Fruit fly (Drosophila melanogaster) whole organism, embryonic: ENCODE data around the gene car.

Experiments used
- B-H2 ChIP-seq: fragments of 200-800 bp; sonication (Bioruptor generic); optimal IDR thresholded peaks from 2 replicates; lab custom pipeline; 2018; ENCODE audit warnings: missing biosample characterization, mild to moderate bottlenecking, missing genetic modification characterization
- BEAF-32 ChIP-seq: fragments of 200-800 bp; sonication (Bioruptor generic); optimal IDR thresholded peaks from 3 replicates; lab custom pipeline; 2017; ENCODE audit warnings: missing biosample characterization, missing genetic modification characterization, mild to moderate bottlenecking, moderate library complexity, missing genetic modification reagents
- CG10147 ChIP-seq: fragments of 200-800 bp; sonication (Bioruptor generic); optimal IDR thresholded peaks from 2 replicates; lab custom pipeline; 2019; ENCODE audit warnings: missing biosample characterization, mild to moderate bottlenecking, missing genetic modification characterization, moderate library complexity
- CG10462 ChIP-seq: fragments of 200-800 bp; sonication (Bioruptor generic); optimal IDR thresholded peaks from 2 replicates; lab custom pipeline; 2016; ENCODE audit warnings: missing biosample characterization, missing genetic modification characterization
- CG10543 ChIP-seq: fragments of 200-800 bp; sonication (Bioruptor generic); optimal IDR thresholded peaks from 3 replicates; lab custom pipeline; 2017; ENCODE audit warnings: missing biosample characterization, mild to moderate bottlenecking, missing genetic modification characterization, moderate library complexity
- CG10565 ChIP-seq: fragments of 200-800 bp; sonication (Bioruptor generic); optimal IDR thresholded peaks from 3 replicates; lab custom pipeline; 2016; ENCODE audit warnings: missing biosample characterization, mild to moderate bottlenecking, missing genetic modification characterization
- CG10654 ChIP-seq: fragments of 200-800 bp; sonication (Bioruptor generic); optimal IDR thresholded peaks from 2 replicates; lab custom pipeline; 2016; ENCODE audit warnings: missing biosample characterization, missing genetic modification characterization
- CG10979 ChIP-seq: fragments of 200-800 bp; sonication (Bioruptor generic); optimal IDR thresholded peaks from 2 replicates; lab custom pipeline; 2018; ENCODE audit warnings: missing biosample characterization, mild to moderate bottlenecking, missing genetic modification characterization, moderate library complexity
- CG12104 ChIP-seq: fragments of 200-800 bp; sonication (Bioruptor generic); optimal IDR thresholded peaks from 3 replicates; lab custom pipeline; 2016; ENCODE audit warnings: missing biosample characterization, missing genetic modification characterization
- CG12155 ChIP-seq: fragments of 200-800 bp; sonication (Bioruptor generic); optimal IDR thresholded peaks from 3 replicates; lab custom pipeline; 2016; ENCODE audit warnings: missing biosample characterization, missing genetic modification characterization
- CG12744 ChIP-seq: fragments of 200-800 bp; sonication (Bioruptor generic); optimal IDR thresholded peaks from 2 replicates; lab custom pipeline; 2016; ENCODE audit warnings: missing biosample characterization, missing genetic modification characterization
- CG13287 ChIP-seq: fragments of 200-800 bp; sonication (Bioruptor generic); IDR thresholded peaks from 2 replicates; pipeline ENCODE4 v1.3.6; 2022; ENCODE audit warnings: missing biosample characterization, missing genetic modification characterization; ENCODE audit not compliant: partially characterized antibody
- CG16813 ChIP-seq: fragments of 200-800 bp; sonication (Bioruptor generic); IDR thresholded peaks from 3 replicates; pipeline ENCODE4 v1.3.6; 2022; ENCODE audit warnings: missing biosample characterization, missing genetic modification characterization; ENCODE audit not compliant: partially characterized antibody
- CG2129 ChIP-seq: fragments of 200-800 bp; sonication (Bioruptor generic); IDR thresholded peaks from 2 replicates; pipeline ENCODE4 v1.3.6; 2022; ENCODE audit warnings: missing biosample characterization, missing genetic modification characterization; ENCODE audit not compliant: partially characterized antibody
- CG2889 ChIP-seq: fragments of 200-800 bp; sonication (Bioruptor generic); IDR thresholded peaks from 3 replicates; pipeline ENCODE4 v1.3.6; 2022; ENCODE audit warnings: missing biosample characterization, missing genetic modification characterization
- CG3847 ChIP-seq: fragments of 200-800 bp; sonication (Bioruptor generic); IDR thresholded peaks from 2 replicates; pipeline ENCODE4 v1.3.6; 2022; ENCODE audit warnings: missing biosample characterization, missing genetic modification characterization
- CG4820 ChIP-seq: fragments of 200-800 bp; sonication (Bioruptor generic); optimal IDR thresholded peaks from 3 replicates; lab custom pipeline; 2016; ENCODE audit warnings: missing biosample characterization, missing genetic modification characterization
- CG4854 ChIP-seq: fragments of 200-800 bp; sonication (Bioruptor generic); optimal IDR thresholded peaks from 2 replicates; lab custom pipeline; 2016; ENCODE audit warnings: missing biosample characterization, missing genetic modification characterization, inconsistent platforms
- CG5180 ChIP-seq: fragments of 200-800 bp; sonication (Bioruptor generic); optimal IDR thresholded peaks from 3 replicates; lab custom pipeline; 2017; ENCODE audit warnings: missing biosample characterization, missing genetic modification characterization, mild to moderate bottlenecking, moderate library complexity, missing genetic modification reagents
- CG6175 ChIP-seq: fragments of 200-800 bp; sonication (Bioruptor generic); IDR thresholded peaks from 3 replicates; pipeline ENCODE4 v1.3.6; 2022; ENCODE audit warnings: missing biosample characterization, missing genetic modification characterization
- CG6254 ChIP-seq: fragments of 200-800 bp; sonication (Bioruptor generic); optimal IDR thresholded peaks from 3 replicates; lab custom pipeline; 2017; ENCODE audit warnings: mild to moderate bottlenecking, missing biosample characterization, missing genetic modification reagents, missing genetic modification characterization
- CG7786 ChIP-seq: fragments of 200-800 bp; sonication (Bioruptor generic); optimal IDR thresholded peaks from 2 replicates; lab custom pipeline; 2016; ENCODE audit warnings: missing biosample characterization, missing genetic modification characterization
- CG8089 ChIP-seq: fragments of 200-800 bp; sonication (Bioruptor generic); optimal IDR thresholded peaks from 3 replicates; lab custom pipeline; 2016; ENCODE audit warnings: missing biosample characterization, missing genetic modification characterization
- CG8765 ChIP-seq: fragments of 200-800 bp; sonication (Bioruptor generic); IDR thresholded peaks from 2 replicates; pipeline ENCODE4 v1.3.6; 2022; ENCODE audit warnings: missing biosample characterization, missing genetic modification characterization
- CG9797 ChIP-seq: fragments of 200-800 bp; sonication (Bioruptor generic); optimal IDR thresholded peaks from 3 replicates; lab custom pipeline; 2018; ENCODE audit warnings: missing biosample characterization, mild to moderate bottlenecking, missing genetic modification characterization
- Nf-YC ChIP-seq: fragments of 200-800 bp; optimal IDR thresholded peaks from 3 replicates; lab custom pipeline; 2019; ENCODE audit warnings: missing biosample characterization, mild to moderate bottlenecking, missing genetic modification characterization, moderate library complexity
- Optix ChIP-seq: fragments of 200-800 bp; sonication (Bioruptor generic); IDR thresholded peaks from 3 replicates; pipeline ENCODE4 v1.3.6; 2022; ENCODE audit warnings: missing biosample characterization, missing genetic modification characterization
- Ravus ChIP-seq: fragments of 200-800 bp; sonication (Bioruptor generic); IDR thresholded peaks from 2 replicates; pipeline ENCODE4 v1.3.6; 2022; ENCODE audit warnings: missing biosample characterization, missing genetic modification characterization
- Sox100B ChIP-seq: fragments of 200-800 bp; sonication (Bioruptor generic); optimal IDR thresholded peaks from 3 replicates; lab custom pipeline; 2018; ENCODE audit warnings: missing biosample characterization, mild to moderate bottlenecking, missing genetic modification characterization
- Usf ChIP-seq: fragments of 200-800 bp; sonication (Bioruptor generic); optimal IDR thresholded peaks from 2 replicates; lab custom pipeline; 2017; ENCODE audit warnings: missing genotype, missing biosample characterization, missing genetic modification characterization
- corto ChIP-seq: fragments of 200-800 bp; sonication (Bioruptor generic); optimal IDR thresholded peaks from 2 replicates; lab custom pipeline; 2016; ENCODE audit warnings: missing biosample characterization, mild to moderate bottlenecking, missing genetic modification characterization, moderate library complexity
- crp ChIP-seq, 2 experiments: fragments of 200-800 bp; sonication (Bioruptor generic); optimal IDR thresholded peaks; 2 replicates in 1 of 2; 3 replicates in 1 of 2; lab custom pipeline; 2017; ENCODE audit warnings: missing biosample characterization in 2 of 2, missing genetic modification characterization in 2 of 2, mild to moderate bottlenecking in 1 of 2, moderate library complexity in 1 of 2
- dmrt11E ChIP-seq: fragments of 200-800 bp; sonication (Bioruptor generic); optimal IDR thresholded peaks from 3 replicates; lab custom pipeline; 2018; ENCODE audit warnings: missing biosample characterization, mild to moderate bottlenecking, missing genetic modification characterization, moderate library complexity
- esg ChIP-seq: fragments of 200-800 bp; sonication (Bioruptor generic); conservative IDR thresholded peaks from 2 replicates; pipeline ENCODE4 v1.3.6; 2022; ENCODE audit warnings: missing biosample characterization, missing genetic modification characterization
- exex ChIP-seq: fragments of 200-800 bp; sonication (Bioruptor generic); optimal IDR thresholded peaks from 4 replicates; lab custom pipeline; 2018; ENCODE audit warnings: missing biosample characterization, mild to moderate bottlenecking, missing genetic modification characterization, moderate library complexity
- eyg ChIP-seq: fragments of 200-800 bp; sonication (Bioruptor generic); optimal IDR thresholded peaks from 3 replicates; lab custom pipeline; 2016; ENCODE audit warnings: missing biosample characterization, missing genetic modification characterization
- fd3F ChIP-seq: fragments of 200-800 bp; sonication (Bioruptor generic); optimal IDR thresholded peaks from 2 replicates; lab custom pipeline; 2018; ENCODE audit warnings: missing biosample characterization, mild to moderate bottlenecking, missing genetic modification characterization, moderate library complexity
- ftz-f1 ChIP-seq: fragments of 200-800 bp; sonication (Bioruptor generic); optimal IDR thresholded peaks from 2 replicates; lab custom pipeline; 2016; ENCODE audit warnings: missing biosample characterization, missing genetic modification characterization
- gcm ChIP-seq: fragments of 200-800 bp; sonication (Bioruptor generic); optimal IDR thresholded peaks from 2 replicates; lab custom pipeline; 2019; ENCODE audit warnings: missing biosample characterization, mild to moderate bottlenecking, missing genetic modification characterization, moderate library complexity
- ken ChIP-seq: fragments of 200-800 bp; sonication (Bioruptor generic); IDR thresholded peaks from 3 replicates; pipeline ENCODE4 v1.3.6; 2022; ENCODE audit warnings: missing biosample characterization, missing genetic modification characterization
- lbe ChIP-seq: fragments of 200-800 bp; sonication (Bioruptor generic); optimal IDR thresholded peaks from 2 replicates; lab custom pipeline; 2016; ENCODE audit warnings: missing biosample characterization, mild to moderate bottlenecking, missing genetic modification characterization
- lilli ChIP-seq: fragments of 200-800 bp; sonication (Bioruptor generic); optimal IDR thresholded peaks from 3 replicates; lab custom pipeline; 2016; ENCODE audit warnings: missing biosample characterization, missing genetic modification characterization
- seq ChIP-seq: fragments of 200-800 bp; sonication (Bioruptor generic); IDR thresholded peaks from 2 replicates; pipeline ENCODE4 v1.3.6; 2022; ENCODE audit warnings: missing biosample characterization, missing genetic modification characterization
- slbo ChIP-seq: fragments of 200-800 bp; sonication (Bioruptor generic); IDR thresholded peaks from 2 replicates; pipeline ENCODE4 v1.3.6; 2022; ENCODE audit warnings: missing biosample characterization, missing genetic modification characterization
- ssp ChIP-seq: fragments of 200-800 bp; sonication (Bioruptor generic); IDR thresholded peaks from 2 replicates; pipeline ENCODE4 v1.3.6; 2022; ENCODE audit warnings: missing biosample characterization, missing genetic modification characterization
- stwl ChIP-seq: fragments of 200-800 bp; sonication (Bioruptor generic); optimal IDR thresholded peaks from 3 replicates; lab custom pipeline; 2018; ENCODE audit warnings: missing biosample characterization, mild to moderate bottlenecking, missing genetic modification characterization, moderate library complexity
- sug ChIP-seq: fragments of 200-800 bp; optimal IDR thresholded peaks from 2 replicates; lab custom pipeline; 2019; ENCODE audit warnings: missing biosample characterization, mild to moderate bottlenecking, missing genetic modification characterization, moderate library complexity
- tin ChIP-seq: fragments of 200-800 bp; sonication (Bioruptor generic); optimal IDR thresholded peaks from 3 replicates; lab custom pipeline; 2016; ENCODE audit warnings: missing biosample characterization, missing genetic modification characterization
- tio ChIP-seq: fragments of 200-800 bp; sonication (Bioruptor generic); optimal IDR thresholded peaks from 2 replicates; lab custom pipeline; 2017; ENCODE audit warnings: missing biosample characterization, missing genetic modification characterization, inconsistent platforms
- tll ChIP-seq, 2 experiments: fragments of 200-800 bp in 1 of 2; fragments of >200 bp in 1 of 2; sonication (Bioruptor generic) in 1 of 2; optimal IDR thresholded peaks; 2 replicates each; lab custom pipeline; 2017 to 2019; ENCODE audit warnings: missing biosample characterization in 2 of 2, missing genetic modification characterization in 2 of 2, mild to moderate bottlenecking in 1 of 2, moderate library complexity in 1 of 2

The car gene

DNA sequence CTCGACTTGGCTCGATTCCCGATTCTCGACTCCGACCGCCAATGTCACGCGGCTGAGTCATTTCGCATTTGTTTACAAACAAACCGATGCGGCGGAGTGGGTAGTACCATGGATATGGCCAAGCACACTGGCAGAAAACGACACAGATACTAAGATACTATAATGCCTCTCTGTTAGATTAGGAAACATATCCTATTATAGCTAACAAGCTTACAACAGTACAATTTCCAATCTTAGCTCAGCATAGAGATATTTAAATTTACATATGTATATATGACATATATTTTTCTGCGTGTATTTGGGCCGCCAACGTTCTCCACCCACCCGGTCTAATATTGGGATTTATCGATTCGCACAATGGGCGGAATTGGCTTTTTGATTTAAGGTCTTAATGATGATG, 38.1 kb downstream of the car start (continued):
- TF ChIP-seq Sox100B (GFP tag; lab: Kevin White, UChicago) (peak; percentile 53), Usf (GFP tag; lab: Kevin White, UChicago) (no peak), CG10654 (peak; percentile 60), BEAF-32 (GFP tag; lab: Kevin White, UChicago) (no peak), fd3F (GFP tag; lab: Kevin White, UChicago) (peak; percentile 71), CG12744 (peak; percentile 42), dmrt11E (peak; percentile 9), ken (GFP tag; lab: Robert Waterston, UW) (peak; percentile 71), exex (tag; lab: Kevin White, UChicago) (peak; percentile 33), tin (peak; percentile 73), slbo (GFP tag; lab: Robert Waterston, UW) (peak; percentile 87), CG13287 (GFP tag; lab: Robert Waterston, UW) (no peak), stwl (no peak), Nf-YC (tag; lab: Kevin White, UChicago) (peak; percentile 64), CG10462 (GFP tag; lab: Kevin White, UChicago) (peak; percentile 24), tll (GFP tag; optimal IDR thresholded peaks at IDR 0.05; lab: Kevin White, UChicago) (no peak), CG6254 (GFP tag; lab: Kevin White, UChicago) (peak; percentile 39), CG7786 (GFP tag; lab: Kevin White, UChicago) (peak; percentile 38), CG4820 (GFP tag; lab: Kevin White, UChicago) (peak; percentile 67), CG10543 (peak; percentile 66), crp (GFP tag; optimal IDR thresholded peaks at IDR 0.05; lab: Kevin White, UChicago) (no peak), CG16813 (GFP tag; lab: Robert Waterston, UW) (no peak), lbe (GFP tag; lab: Kevin White, UChicago) (peak; percentile 30), CG9797 (GFP tag; lab: Kevin White, UChicago) (no peak), CG10979 (tag; lab: Kevin White, UChicago) (peak; percentile 65), CG3847 (GFP tag; lab: Robert Waterston, UW) (peak; percentile 74), gcm (GFP tag; lab: Kevin White, UChicago) (peak; percentile 43), lilli (peak; percentile 85), CG10147 (GFP tag; lab: Kevin White, UChicago) (peak; percentile 60), CG5180 (GFP tag; lab: Kevin White, UChicago) (peak; percentile 36), corto (peak; percentile 44), ftz-f1 (GFP tag; lab: Kevin White, UChicago) (no peak), CG8765 (GFP tag; lab: Robert Waterston, UW) (peak; percentile 39; the same call in 1 of the 2 replicates), CG12104 (GFP tag; lab: Kevin White, UChicago) (peak; percentile 30), Ravus (GFP tag; lab: Robert Waterston, UW) (peak; percentile 55), CG2129 (no peak), esg (GFP tag; lab: Robert Waterston, UW) (peak; percentile 74), ssp (peak; percentile 59), seq (peak; percentile 76), sug (tag; lab: Kevin White, UChicago) (peak; percentile 82), CG2889 (GFP tag; lab: Robert Waterston, UW) (peak; percentile 73), B-H2 (GFP tag; lab: Kevin White, UChicago) (peak; percentile 46), CG6175 (GFP tag; lab: Robert Waterston, UW) (peak; percentile 74), CG4854 (GFP tag; lab: Kevin White, UChicago) (peak; percentile 45), Optix (GFP tag; lab: Robert Waterston, UW) (0 out of 3 replicates have a peak, but pooled peaks have one; percentile 27), tio (peak; percentile 72), CG8089 (GFP tag; lab: Kevin White, UChicago) (no peak), eyg (GFP tag; lab: Kevin White, UChicago) (no peak), CG12155 (peak; percentile 80), CG10565 (GFP tag; lab: Kevin White, UChicago) (no peak)
